Fruit fly (Drosophila melanogaster): ENCODE results near the gene Mat89Ba.

The Mat89Ba gene

DNA sequence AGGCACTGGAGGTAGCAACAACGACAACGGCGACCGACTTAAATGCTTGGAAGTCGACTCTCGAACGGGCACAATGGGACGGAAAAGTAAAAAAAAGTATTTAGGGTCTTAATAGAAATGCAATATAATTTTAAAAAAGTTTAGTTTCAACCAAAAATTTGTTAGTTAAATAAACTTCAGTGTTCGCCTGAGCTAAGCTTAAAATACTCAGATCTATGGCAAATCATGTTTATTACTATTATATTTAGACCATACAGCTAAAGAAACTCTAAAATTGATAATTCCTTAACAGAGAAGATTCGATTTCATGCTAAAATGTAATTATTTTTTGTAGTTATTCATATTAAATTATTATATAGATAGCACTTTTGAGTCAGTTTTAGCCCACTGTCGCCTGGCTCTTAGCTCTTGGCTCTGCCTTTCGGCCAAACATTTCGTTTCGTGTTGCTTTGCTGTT is 18.8 kb downstream of the Mat89Ba start (continued):
- no peak for TF ChIP-seq Med (GFP tag)
- peak; percentile 71 for TF ChIP-seq Blimp-1 (GFP tag; optimal IDR thresholded peaks at IDR 0.05)
- TF ChIP-seq ind (GFP tag; optimal IDR thresholded peaks at IDR 0.05), result peak; percentile 66
- TF ChIP-seq CG12155 (GFP tag; optimal IDR thresholded peaks at IDR 0.05), result peak; percentile 31
- TF ChIP-seq fru (optimal IDR thresholded peaks at IDR 0.05), result no peak
- peak; percentile 69 for TF ChIP-seq CG4820 (GFP tag; optimal IDR thresholded peaks at IDR 0.05)
- peak; percentile 56 for TF ChIP-seq CG18476 (GFP tag; optimal IDR thresholded peaks at IDR 0.05)
- TF ChIP-seq crp (GFP tag; optimal IDR thresholded peaks at IDR 0.05), result peak in 1 of 2 experiments; percentile 27
- no peak for TF ChIP-seq CG14050 (GFP tag; IDR thresholded peaks at IDR 0.05)
- no peak for TF ChIP-seq CG8765 (GFP tag; IDR thresholded peaks at IDR 0.05)
- peak; percentile 57 for TF ChIP-seq CG10462 (GFP tag; optimal IDR thresholded peaks at IDR 0.05)
- TF ChIP-seq CG10431 (GFP tag; optimal IDR thresholded peaks at IDR 0.05), result peak; percentile 56
- no peak for TF ChIP-seq ci (GFP tag; IDR thresholded peaks at IDR 0.05)
- peak; percentile 74 for TF ChIP-seq cwo (GFP tag; optimal IDR thresholded peaks at IDR 0.05)
- TF ChIP-seq salm (tag; optimal IDR thresholded peaks at IDR 0.05), result peak; percentile 31
- TF ChIP-seq CG18764 (GFP tag; optimal IDR thresholded peaks at IDR 0.05), result peak; percentile 35
- TF ChIP-seq al (GFP tag; IDR thresholded peaks at IDR 0.05), result no peak
- TF ChIP-seq CG14441 (GFP tag; IDR thresholded peaks at IDR 0.05), result no peak
- TF ChIP-seq CG2202 (tag; optimal IDR thresholded peaks at IDR 0.05), result peak; percentile 8
- peak; percentile 62 for TF ChIP-seq ewg (GFP tag; optimal IDR thresholded peaks at IDR 0.05)
- TF ChIP-seq fd96Cb (tag; optimal IDR thresholded peaks at IDR 0.05), result peak; percentile 78
- TF ChIP-seq CG34376 (GFP tag; optimal IDR thresholded peaks at IDR 0.05), result peak; percentile 15
- peak; percentile 65 for TF ChIP-seq tap (tag; optimal IDR thresholded peaks at IDR 0.05)
- peak; percentile 79 for TF ChIP-seq D19A (tag; optimal IDR thresholded peaks at IDR 0.05)
- TF ChIP-seq Rfx (GFP tag; IDR thresholded peaks at IDR 0.05), result no peak
- TF ChIP-seq CG15073 (GFP tag; optimal IDR thresholded peaks at IDR 0.05), result no peak
- peak; percentile 67 for TF ChIP-seq CG1529 (GFP tag; optimal IDR thresholded peaks at IDR 0.05)
- TF ChIP-seq mam (GFP tag; optimal IDR thresholded peaks at IDR 0.05), result no peak
- TF ChIP-seq Dad (GFP tag; optimal IDR thresholded peaks at IDR 0.05), result no peak
- no peak for TF ChIP-seq tgo (GFP tag; IDR thresholded peaks at IDR 0.05)
- no peak for TF ChIP-seq chinmo (GFP tag; IDR thresholded peaks at IDR 0.05; ENCODE audit: partially characterized antibody)
- TF ChIP-seq CG12236 (GFP tag; optimal IDR thresholded peaks at IDR 0.05), result no peak
- peak; percentile 41 for TF ChIP-seq run (tag; optimal IDR thresholded peaks at IDR 0.05)
- TF ChIP-seq nmo (GFP tag; optimal IDR thresholded peaks at IDR 0.05), result peak; percentile 86
- peak; percentile 70 for TF ChIP-seq sug (tag; optimal IDR thresholded peaks at IDR 0.05)
- no peak for TF ChIP-seq cas (GFP tag; IDR thresholded peaks at IDR 0.05)
- peak; percentile 89 for TF ChIP-seq dmrt99B (tag; optimal IDR thresholded peaks at IDR 0.05)
- no peak; the same call in 3 of the 4 replicates for TF ChIP-seq Gug (GFP tag; IDR thresholded peaks at IDR 0.05)
- TF ChIP-seq CG2875 (GFP tag; optimal IDR thresholded peaks at IDR 0.05), result peak; percentile 59
- TF ChIP-seq Max (GFP tag; optimal IDR thresholded peaks at IDR 0.05), result peak; percentile 59
- TF ChIP-seq CG17568 (GFP tag; optimal IDR thresholded peaks at IDR 0.05), result peak; percentile 29
- TF ChIP-seq CG1024 (GFP tag; IDR thresholded peaks at IDR 0.05), result no peak
- TF ChIP-seq sob (GFP tag; IDR thresholded peaks at IDR 0.05), result no peak
- TF ChIP-seq fd3F (GFP tag; optimal IDR thresholded peaks at IDR 0.05), result peak; percentile 57
- peak; percentile 73 for TF ChIP-seq CG6765 (GFP tag; optimal IDR thresholded peaks at IDR 0.05)
- TF ChIP-seq oc (tag; optimal IDR thresholded peaks at IDR 0.05), result no peak
- peak; percentile 24 for TF ChIP-seq CG8359 (GFP tag; optimal IDR thresholded peaks at IDR 0.05; ENCODE audit: borderline replicate concordance)
- no peak for TF ChIP-seq CG7987 (GFP tag; optimal IDR thresholded peaks at IDR 0.05)
- TF ChIP-seq CG8388 (GFP tag; optimal IDR thresholded peaks at IDR 0.05), result peak; percentile 73
- TF ChIP-seq bcd (GFP tag; optimal IDR thresholded peaks at IDR 0.05), result peak; percentile 83
- no peak for TF ChIP-seq CG11085 (GFP tag; IDR thresholded peaks at IDR 0.05)
